Worm (Caenorhabditis elegans) whole organism, midembryonic: ENCODE measurements around the gene C31H2.3.

Source experiments
- T22C8.4 ChIP-seq: fragments of 200-800 bp; sonication (Bioruptor generic); IDR thresholded peaks from 2 replicates; pipeline ENCODE4 v1.3.6; 2022; ENCODE audit warnings: missing genetic modification characterization, missing compliant biosample characterization
- cog-1 ChIP-seq: sonication (generic microtip); optimal IDR thresholded peaks from 2 replicates; lab custom pipeline; 2016; ENCODE audit warnings: missing genetic modification characterization, missing compliant biosample characterization
- flt-1 ChIP-seq: fragments of 200-800 bp; sonication (Bioruptor generic); IDR thresholded peaks from 2 replicates; pipeline ENCODE4 v1.3.6; 2022; ENCODE audit warnings: missing genetic modification characterization, missing compliant biosample characterization
- klf-2 ChIP-seq: fragments of 200-800 bp; sonication (Bioruptor generic); conservative IDR thresholded peaks from 2 replicates; pipeline ENCODE4 v1.3.6; 2022; ENCODE audit warnings: missing genetic modification reagents, missing genetic modification characterization, missing compliant biosample characterization
- med-1 ChIP-seq: sonication (generic microtip); optimal IDR thresholded peaks from 2 replicates; lab custom pipeline; 2017; ENCODE audit warnings: missing genetic modification characterization, mild to moderate bottlenecking, missing compliant biosample characterization, antibody characterized with exemption, missing genetic modification reagents; ENCODE audit not compliant: insufficient read depth
- ref-1 ChIP-seq: fragments of 200-800 bp; sonication (Bioruptor generic); conservative IDR thresholded peaks from 2 replicates; pipeline ENCODE4 v1.3.6; 2022; ENCODE audit warnings: missing genetic modification reagents, missing genetic modification characterization, missing compliant biosample characterization
- tab-1 ChIP-seq: fragments of 200-800 bp; sonication (Bioruptor generic); IDR thresholded peaks from 2 replicates; pipeline ENCODE4 v1.3.6; 2022; ENCODE audit warnings: missing genetic modification characterization, missing compliant biosample characterization
- ztf-23 ChIP-seq: fragments of 200-800 bp; sonication (Bioruptor generic); IDR thresholded peaks from 2 replicates; pipeline ENCODE4 v1.3.6; 2022; ENCODE audit warnings: missing genetic modification reagents, missing genetic modification characterization, missing compliant biosample characterization
- ztf-29 ChIP-seq: fragments of 200-800 bp; sonication (Bioruptor generic); IDR thresholded peaks from 2 replicates; pipeline ENCODE4 v1.3.6; 2022; ENCODE audit warnings: missing genetic modification reagents, missing genetic modification characterization, missing compliant biosample characterization

C31H2.3 gene

ce11 chrX:5154278-5154677 lies at the start of gene C31H2.3:
Gene C31H2.3 (minus strand): TSS chrX:5154378.
- TF ChIP-seq cog-1 (no peak), tab-1 (GFP tag; lab: Robert Waterston, UW) (no peak), klf-2 (GFP tag; lab: Robert Waterston, UW) (no peak), ztf-29 (no peak), T22C8.4 (GFP tag; lab: Robert Waterston, UW) (no peak), ref-1 (GFP tag; lab: Robert Waterston, UW) (no peak), flt-1 (GFP tag; lab: Robert Waterston, UW) (no peak), med-1 (GFP tag; lab: Kevin White, UChicago) (no peak), ztf-23 (GFP tag; lab: Robert Waterston, UW) (no peak)

DNA sequence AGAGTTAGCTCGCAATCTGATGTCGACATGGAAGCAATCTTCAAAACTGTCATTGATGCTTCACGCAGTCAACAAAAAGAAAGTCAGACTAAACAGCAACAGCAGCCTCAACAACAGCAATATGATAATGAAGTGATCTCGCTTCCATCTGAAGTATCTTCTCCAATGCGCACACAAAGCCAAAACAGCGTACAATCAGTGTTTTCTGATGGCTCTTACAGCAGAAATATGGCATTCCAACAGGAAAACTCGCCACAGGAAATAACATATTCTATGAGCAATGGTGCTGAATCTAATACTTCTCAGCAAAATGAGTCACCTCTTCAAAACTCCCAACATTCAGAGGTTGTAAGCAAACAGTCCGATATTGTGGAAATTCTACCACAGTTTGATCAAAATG lies 48.7 kb upstream of the C31H2.3 start:
- no peak for TF ChIP-seq cog-1
- TF ChIP-seq med-1 (GFP tag; lab: Kevin White, UChicago): no peak
- TF ChIP-seq tab-1 (GFP tag; lab: Robert Waterston, UW): no peak
- no peak for TF ChIP-seq klf-2 (GFP tag; lab: Robert Waterston, UW)
- no peak for TF ChIP-seq ref-1 (GFP tag; lab: Robert Waterston, UW)

- TF ChIP-seq ztf-23 (GFP tag; lab: Robert Waterston, UW): no peak
- TF ChIP-seq cog-1: no peak
- no peak for TF ChIP-seq med-1 (GFP tag; lab: Kevin White, UChicago)
- no peak for TF ChIP-seq T22C8.4 (GFP tag; lab: Robert Waterston, UW)
- no peak for TF ChIP-seq klf-2 (GFP tag; lab: Robert Waterston, UW)
- TF ChIP-seq tab-1 (GFP tag; lab: Robert Waterston, UW): no peak
- no peak for TF ChIP-seq flt-1 (GFP tag; lab: Robert Waterston, UW)
- no peak for TF ChIP-seq ztf-29
- no peak for TF ChIP-seq ref-1 (GFP tag; lab: Robert Waterston, UW)
Measured at ce11 chrX:5202399-5202798, 48.2 kb upstream of the C31H2.3 start.

ce11 chrX:5201860-5202259 lies 47.7 kb upstream of the C31H2.3 start:
- TF ChIP-seq tab-1 (GFP tag; lab: Robert Waterston, UW) (no peak), ztf-23 (GFP tag; lab: Robert Waterston, UW) (no peak), med-1 (GFP tag; lab: Kevin White, UChicago) (no peak), flt-1 (GFP tag; lab: Robert Waterston, UW) (no peak), T22C8.4 (GFP tag; lab: Robert Waterston, UW) (no peak), ztf-29 (no peak), cog-1 (no peak), ref-1 (GFP tag; lab: Robert Waterston, UW) (no peak), klf-2 (GFP tag; lab: Robert Waterston, UW) (no peak)

ce11 chrX:5199825-5200373 lies 45.7 kb upstream of the C31H2.3 start:
- TF ChIP-seq cog-1 (no peak), ztf-29 (no peak), ztf-23 (GFP tag; lab: Robert Waterston, UW) (no peak), flt-1 (GFP tag; lab: Robert Waterston, UW) (no peak), tab-1 (GFP tag; lab: Robert Waterston, UW) (no peak), med-1 (GFP tag; lab: Kevin White, UChicago) (no peak), T22C8.4 (GFP tag; lab: Robert Waterston, UW) (no peak), klf-2 (GFP tag; lab: Robert Waterston, UW) (no peak), ref-1 (GFP tag; lab: Robert Waterston, UW) (no peak)

DNA sequence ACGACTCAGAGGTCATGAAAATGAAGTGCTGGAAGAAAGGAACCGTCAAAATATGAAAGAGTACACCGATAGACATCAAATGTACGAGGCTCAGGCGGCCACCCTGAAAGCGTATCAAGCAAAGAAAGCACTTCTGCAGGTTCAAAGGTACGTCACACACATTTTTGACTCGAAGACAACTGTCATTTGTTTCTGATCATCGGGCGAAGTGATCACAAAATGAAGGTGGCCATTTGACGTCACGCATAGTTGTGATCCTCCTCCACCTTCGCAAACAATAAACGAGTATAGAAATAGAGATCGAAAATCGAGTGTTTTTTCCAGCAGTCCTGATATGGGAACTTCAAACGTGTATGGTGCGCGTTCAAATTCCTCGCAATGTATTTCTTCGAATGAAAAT lies 45.1 kb upstream of the C31H2.3 start:
- TF ChIP-seq cog-1 (no peak), ztf-23 (GFP tag; lab: Robert Waterston, UW) (no peak), klf-2 (GFP tag; lab: Robert Waterston, UW) (no peak)

DNA sequence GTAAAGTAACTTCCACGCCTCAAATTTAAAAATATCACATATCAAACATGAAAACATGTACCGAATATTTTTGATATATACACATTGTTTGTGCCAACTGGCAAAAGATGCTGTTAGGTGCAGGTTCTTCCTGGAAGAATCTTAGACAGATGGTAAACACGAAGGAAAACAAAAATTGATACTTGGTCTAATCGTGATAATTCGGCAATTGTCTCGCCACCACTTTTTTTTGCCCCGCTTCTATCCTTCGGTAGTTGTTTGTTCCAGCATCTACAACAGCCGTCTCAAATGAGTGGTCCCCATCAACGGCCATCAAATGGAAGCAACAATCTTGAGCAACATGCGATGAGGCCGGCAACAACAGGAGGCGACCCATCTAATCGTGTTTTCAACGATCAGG lies 43.3 kb upstream of the C31H2.3 start:
- TF ChIP-seq med-1 (GFP tag; lab: Kevin White, UChicago) (no peak), ref-1 (GFP tag; lab: Robert Waterston, UW) (no peak), tab-1 (GFP tag; lab: Robert Waterston, UW) (no peak)

ce11 chrX:5195462-5196160 lies 41.4 kb upstream of the C31H2.3 start, which contains the start of gene pqn-62:
Gene pqn-62 (plus strand): TSS chrX:5196110.
- TF ChIP-seq med-1 (GFP tag; lab: Kevin White, UChicago) (no peak), klf-2 (GFP tag; lab: Robert Waterston, UW) (no peak), ztf-23 (GFP tag; lab: Robert Waterston, UW) (no peak), flt-1 (GFP tag; lab: Robert Waterston, UW) (no peak), cog-1 (no peak), T22C8.4 (GFP tag; lab: Robert Waterston, UW) (no peak), ref-1 (GFP tag; lab: Robert Waterston, UW) (no peak), tab-1 (GFP tag; lab: Robert Waterston, UW) (no peak), ztf-29 (no peak)

- TF ChIP-seq ztf-23 (GFP tag; lab: Robert Waterston, UW) (0 out of 2 replicates have a peak, but pooled peaks have one; percentile 9), ref-1 (GFP tag; lab: Robert Waterston, UW) (no peak)
Measured at ce11 chrX:5193402-5193801, 39.2 kb upstream of the C31H2.3 start.

DNA sequence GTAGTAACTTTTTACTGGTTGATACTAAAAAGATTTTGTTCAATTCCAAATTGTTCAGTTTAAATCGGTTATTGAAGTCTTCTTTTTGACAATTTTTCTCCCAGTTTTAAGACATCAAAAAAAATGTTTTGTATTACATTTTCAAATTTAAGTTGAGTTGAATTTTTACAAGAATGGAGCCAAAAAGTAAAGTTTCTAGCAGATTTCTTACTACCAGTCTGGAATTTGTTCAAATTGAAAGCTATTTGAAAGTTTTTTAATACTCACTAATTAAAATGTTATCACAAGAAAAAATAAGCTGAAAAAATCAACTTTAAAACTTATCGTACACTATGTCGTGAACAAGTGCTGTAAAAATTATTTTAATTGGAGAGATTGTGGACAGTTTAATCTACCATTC lies 35.9 kb upstream of the C31H2.3 start:
- TF ChIP-seq cog-1 (no peak), ztf-23 (GFP tag; lab: Robert Waterston, UW) (no peak), tab-1 (GFP tag; lab: Robert Waterston, UW) (no peak), klf-2 (GFP tag; lab: Robert Waterston, UW) (no peak), flt-1 (GFP tag; lab: Robert Waterston, UW) (no peak), ztf-29 (no peak), med-1 (GFP tag; lab: Kevin White, UChicago) (no peak), T22C8.4 (GFP tag; lab: Robert Waterston, UW) (no peak), ref-1 (GFP tag; lab: Robert Waterston, UW) (no peak)
